Comparison of ENCODE assay signal across 1 fruit fly cellular context in the genomic region with DNA sequence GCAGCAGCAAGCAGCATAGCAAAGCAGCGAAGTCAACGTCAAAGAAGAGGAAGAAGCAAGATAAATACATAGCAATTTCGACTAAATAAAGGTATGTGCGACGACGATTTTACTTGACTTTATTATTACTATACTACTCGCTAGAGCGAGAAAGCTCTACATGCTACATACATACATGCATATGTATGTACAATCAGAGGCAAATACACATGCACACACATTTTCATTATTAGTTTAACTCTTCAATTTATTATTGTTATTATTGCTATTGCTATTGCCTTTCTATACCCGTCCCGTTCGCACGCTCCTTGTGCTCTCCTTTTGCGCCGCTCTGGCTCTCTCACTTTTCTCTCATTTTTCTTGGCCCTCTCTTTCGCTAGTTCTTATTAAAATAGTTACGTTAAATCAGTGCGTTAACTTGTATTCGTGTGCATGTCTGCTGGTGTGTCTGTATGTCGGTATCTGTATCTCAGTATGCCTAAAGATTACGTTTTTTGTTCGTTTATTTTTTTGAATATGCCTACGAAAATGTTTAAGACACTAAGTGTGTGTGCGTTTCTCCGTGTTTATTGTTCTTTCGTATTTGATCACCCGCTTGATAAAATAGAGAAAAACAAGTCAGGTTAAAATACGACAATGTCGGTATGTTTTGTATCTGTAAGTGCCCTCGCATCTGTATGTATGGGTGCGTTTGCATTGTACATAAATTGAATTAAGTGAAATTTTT.
TF ChIP-seq lines count a peak whose summit lies in the region.

No protein-coding gene starts in this region.

TF ChIP-seq in whole organism, embryonic, 481 proteins besides CTCF, POLR2A, EP300 and RAD21 (continued from another document):
- peak; percentile 28 for TF ChIP-seq caup (GFP tag; optimal IDR thresholded peaks at IDR 0.05; lab: Kevin White, UChicago; ENCODE audit: severe bottlenecking)
- peak in 1 of 2 experiments; percentile 24 for TF ChIP-seq eve (GFP tag; optimal IDR thresholded peaks at IDR 0.05; lab: Kevin White, UChicago)
- peak; percentile 52; the same call in 1 of the 2 replicates for TF ChIP-seq CG10321 (GFP tag; IDR thresholded peaks at IDR 0.05; lab: Robert Waterston, UW)
- peak; percentile 6 for TF ChIP-seq tap (tag; optimal IDR thresholded peaks at IDR 0.05; lab: Kevin White, UChicago)
- no peak for TF ChIP-seq CG6175 (GFP tag; IDR thresholded peaks at IDR 0.05; lab: Robert Waterston, UW)
- TF ChIP-seq CG9437 (GFP tag; optimal IDR thresholded peaks at IDR 0.05; lab: Kevin White, UChicago): peak; percentile 32
- TF ChIP-seq ATbp (GFP tag; optimal IDR thresholded peaks at IDR 0.05; lab: Kevin White, UChicago): peak; percentile 4
- peak; percentile 3 for TF ChIP-seq CG12155 (GFP tag; optimal IDR thresholded peaks at IDR 0.05; lab: Kevin White, UChicago)
- TF ChIP-seq Deaf1 (tag; optimal IDR thresholded peaks at IDR 0.05; lab: Kevin White, UChicago): peak; percentile 24
- TF ChIP-seq CG10565 (GFP tag; optimal IDR thresholded peaks at IDR 0.05; lab: Kevin White, UChicago): no peak
- TF ChIP-seq chinmo (GFP tag; IDR thresholded peaks at IDR 0.05; lab: Robert Waterston, UW; ENCODE audit: partially characterized antibody): 0 out of 4 replicates have a peak, but pooled peaks have one; percentile 65
- no peak for TF ChIP-seq CG8290 (GFP tag; optimal IDR thresholded peaks at IDR 0.05; lab: Kevin White, UChicago)
- TF ChIP-seq CG8290 (tag; optimal IDR thresholded peaks at IDR 0.05; lab: Kevin White, UChicago): peak in 1 of 2 experiments; percentile 6
- TF ChIP-seq cg (GFP tag; optimal IDR thresholded peaks at IDR 0.05; lab: Kevin White, UChicago): peak; percentile 75
- TF ChIP-seq CG6654 (GFP tag; optimal IDR thresholded peaks at IDR 0.05; lab: Kevin White, UChicago): no peak
- no peak for TF ChIP-seq repo (GFP tag; optimal IDR thresholded peaks at IDR 0.05; lab: Kevin White, UChicago)
- peak; percentile 32; the same call in 1 of the 2 replicates for TF ChIP-seq chm (GFP tag; IDR thresholded peaks at IDR 0.05; lab: Robert Waterston, UW)
- peak; percentile 8 for TF ChIP-seq lab (GFP tag; optimal IDR thresholded peaks at IDR 0.05; lab: Kevin White, UChicago)
- peak; percentile 53 for TF ChIP-seq pros (GFP tag; optimal IDR thresholded peaks at IDR 0.05; lab: Kevin White, UChicago)
- TF ChIP-seq sug (tag; optimal IDR thresholded peaks at IDR 0.05; lab: Kevin White, UChicago): peak; percentile 2
- peak; percentile 71 for TF ChIP-seq CG8924 (tag; optimal IDR thresholded peaks at IDR 0.05; lab: Kevin White, UChicago)
- TF ChIP-seq vvl (GFP tag; IDR thresholded peaks at IDR 0.05; lab: Robert Waterston, UW): 0 out of 2 replicates have a peak, but pooled peaks have one; percentile 13
- TF ChIP-seq CG3163 (GFP tag; optimal IDR thresholded peaks at IDR 0.05; lab: Kevin White, UChicago): no peak
- peak; percentile 59 for TF ChIP-seq abd-A (tag; optimal IDR thresholded peaks at IDR 0.05; lab: Kevin White, UChicago)
- TF ChIP-seq Adf1 (GFP tag; IDR thresholded peaks at IDR 0.05; lab: Robert Waterston, UW): peak; percentile 90
- peak; percentile 54 for TF ChIP-seq CG14441 (GFP tag; IDR thresholded peaks at IDR 0.05; lab: Robert Waterston, UW)
- no peak for TF ChIP-seq tgo (GFP tag; IDR thresholded peaks at IDR 0.05; lab: Robert Waterston, UW)
- TF ChIP-seq CG7839 (tag; optimal IDR thresholded peaks at IDR 0.05; lab: Kevin White, UChicago): no peak
- peak; percentile 37 for TF ChIP-seq yki (optimal IDR thresholded peaks at IDR 0.05; lab: Kevin White, UChicago)
- no peak for TF ChIP-seq ttk (GFP tag; IDR thresholded peaks at IDR 0.05; lab: Robert Waterston, UW)
- peak; percentile 64 for TF ChIP-seq Med (GFP tag; lab: Kevin White, UChicago)
- peak; percentile 86 for TF ChIP-seq CG17385 (GFP tag; optimal IDR thresholded peaks at IDR 0.05; lab: Kevin White, UChicago)
- peak; percentile 38 for TF ChIP-seq Asciz (GFP tag; optimal IDR thresholded peaks at IDR 0.05; lab: Kevin White, UChicago)
- no peak for TF ChIP-seq jing (GFP tag; optimal IDR thresholded peaks at IDR 0.05; lab: Kevin White, UChicago)
- peak; percentile 6 for TF ChIP-seq gro (GFP tag; optimal IDR thresholded peaks at IDR 0.05; lab: Kevin White, UChicago)
- TF ChIP-seq trem (tag; optimal IDR thresholded peaks at IDR 0.05; lab: Kevin White, UChicago): no peak
- no peak for TF ChIP-seq hbn (GFP tag; IDR thresholded peaks at IDR 0.05; lab: Robert Waterston, UW; ENCODE audit: partially characterized antibody)
- TF ChIP-seq MESR4 (GFP tag; optimal IDR thresholded peaks at IDR 0.05; lab: Kevin White, UChicago): no peak
- TF ChIP-seq dm (GFP tag; optimal IDR thresholded peaks at IDR 0.05; lab: Kevin White, UChicago): no peak
- TF ChIP-seq CG13287 (GFP tag; IDR thresholded peaks at IDR 0.05; lab: Robert Waterston, UW; ENCODE audit: partially characterized antibody): peak; percentile 5; the same call in 1 of the 2 replicates
- peak; percentile 4 for TF ChIP-seq sqz (GFP tag; optimal IDR thresholded peaks at IDR 0.05; lab: Kevin White, UChicago)
- no peak for TF ChIP-seq CG17361 (GFP tag; IDR thresholded peaks at IDR 0.05; lab: Robert Waterston, UW)
- no peak for TF ChIP-seq h (optimal IDR thresholded peaks at IDR 0.05; lab: Kevin White, UChicago)
- peak; percentile 89 for TF ChIP-seq mirr (GFP tag; optimal IDR thresholded peaks at IDR 0.05; lab: Kevin White, UChicago)
- TF ChIP-seq CG18599 (GFP tag; optimal IDR thresholded peaks at IDR 0.05; lab: Kevin White, UChicago): no peak
- no peak for TF ChIP-seq phol (tag; optimal IDR thresholded peaks at IDR 0.05; lab: Kevin White, UChicago)
- TF ChIP-seq CG12219 (GFP tag; optimal IDR thresholded peaks at IDR 0.05; lab: Kevin White, UChicago): no peak
- TF ChIP-seq cwo (GFP tag; optimal IDR thresholded peaks at IDR 0.05; lab: Kevin White, UChicago): peak; percentile 12
TF ChIP-seq in whole organism, embryonic: peak in this region for 42.
